Fruit fly (Drosophila melanogaster) whole organism, embryonic: ENCODE results near the gene holn1.

Experiments
- ATbp ChIP-seq: fragments of 200-800 bp; sonication (Bioruptor generic); optimal IDR thresholded peaks from 2 replicates; lab custom pipeline; 2017; ENCODE audit warnings: missing biosample characterization, mild to moderate bottlenecking, missing genetic modification characterization, missing genetic modification reagents
- Antp ChIP-seq: fragments of 200-800 bp; sonication (Bioruptor generic); optimal IDR thresholded peaks from 3 replicates; lab custom pipeline; 2016; ENCODE audit warnings: missing biosample characterization, missing genetic modification characterization
- CG10147 ChIP-seq: fragments of 200-800 bp; sonication (Bioruptor generic); optimal IDR thresholded peaks from 2 replicates; lab custom pipeline; 2019; ENCODE audit warnings: missing biosample characterization, mild to moderate bottlenecking, missing genetic modification characterization, moderate library complexity
- CG1024 ChIP-seq: fragments of 200-800 bp; sonication (Bioruptor generic); IDR thresholded peaks from 2 replicates; pipeline ENCODE4 v1.3.6; 2022; ENCODE audit warnings: missing biosample characterization, missing genetic modification characterization
- CG10366 ChIP-seq: fragments of 200-800 bp; sonication (Bioruptor generic); IDR thresholded peaks from 2 replicates; pipeline ENCODE4 v1.3.6; 2022; ENCODE audit warnings: missing biosample characterization, missing genetic modification characterization
- CG10462 ChIP-seq: fragments of 200-800 bp; sonication (Bioruptor generic); optimal IDR thresholded peaks from 2 replicates; lab custom pipeline; 2016; ENCODE audit warnings: missing biosample characterization, missing genetic modification characterization
- CG10979 ChIP-seq: fragments of 200-800 bp; sonication (Bioruptor generic); optimal IDR thresholded peaks from 2 replicates; lab custom pipeline; 2018; ENCODE audit warnings: missing biosample characterization, mild to moderate bottlenecking, missing genetic modification characterization, moderate library complexity
- CG11695 ChIP-seq: fragments of 200-800 bp; sonication (Bioruptor generic); IDR thresholded peaks from 3 replicates; pipeline ENCODE4 v1.3.6; 2022; ENCODE audit warnings: missing biosample characterization, missing genetic modification characterization
- CG12219 ChIP-seq: fragments of 200-800 bp; sonication (Bioruptor generic); optimal IDR thresholded peaks from 3 replicates; lab custom pipeline; 2018; ENCODE audit warnings: missing biosample characterization, mild to moderate bottlenecking, missing genetic modification characterization
- CG12391 ChIP-seq: fragments of 200-800 bp; sonication (Bioruptor generic); optimal IDR thresholded peaks from 3 replicates; lab custom pipeline; 2018; ENCODE audit warnings: missing biosample characterization, mild to moderate bottlenecking, missing genetic modification characterization, moderate library complexity
- CG13296 ChIP-seq: fragments of 200-800 bp; sonication (Bioruptor generic); optimal IDR thresholded peaks from 3 replicates; lab custom pipeline; 2018; ENCODE audit warnings: missing biosample characterization, mild to moderate bottlenecking, missing genetic modification characterization
- CG14050 ChIP-seq: fragments of 200-800 bp; sonication (Bioruptor generic); IDR thresholded peaks from 3 replicates; pipeline ENCODE4 v1.3.6; 2022; ENCODE audit warnings: missing biosample characterization, missing genetic modification characterization
- CG15011 ChIP-seq: fragments of 200-800 bp; sonication (Bioruptor generic); optimal IDR thresholded peaks from 3 replicates; lab custom pipeline; 2018; ENCODE audit warnings: missing biosample characterization, mild to moderate bottlenecking, missing genetic modification characterization
- CG15601 ChIP-seq: fragments of 200-800 bp; sonication (Bioruptor generic); optimal IDR thresholded peaks from 3 replicates; lab custom pipeline; 2019; ENCODE audit warnings: missing biosample characterization, mild to moderate bottlenecking, missing genetic modification characterization, moderate library complexity
- CG1603 ChIP-seq: fragments of 200-800 bp; sonication (Bioruptor generic); optimal IDR thresholded peaks from 2 replicates; lab custom pipeline; 2019; ENCODE audit warnings: missing biosample characterization, mild to moderate bottlenecking, missing genetic modification characterization, moderate library complexity
- CG3407 ChIP-seq: fragments of 200-800 bp; sonication (Bioruptor generic); optimal IDR thresholded peaks from 2 replicates; lab custom pipeline; 2018; ENCODE audit warnings: missing biosample characterization, mild to moderate bottlenecking, missing genetic modification characterization
- CG42726 ChIP-seq: fragments of 200-800 bp; sonication (Bioruptor generic); IDR thresholded peaks from 2 replicates; pipeline ENCODE4 v1.3.6; 2022; ENCODE audit warnings: missing biosample characterization, missing genetic modification characterization; ENCODE audit not compliant: partially characterized antibody
- CG7987 ChIP-seq: fragments of 200-800 bp; sonication (Bioruptor generic); optimal IDR thresholded peaks from 2 replicates; lab custom pipeline; 2018; ENCODE audit warnings: missing biosample characterization, mild to moderate bottlenecking, missing genetic modification characterization, moderate library complexity
- CG8359 ChIP-seq: fragments of 200-800 bp; sonication (Bioruptor generic); optimal IDR thresholded peaks from 2 replicates; lab custom pipeline; 2017; ENCODE audit warnings: missing biosample characterization, mild to moderate bottlenecking, missing genetic modification characterization, borderline replicate concordance
- CoRest ChIP-seq: fragments of 200-800 bp; sonication (Bioruptor generic); optimal IDR thresholded peaks from 3 replicates; lab custom pipeline; 2018; ENCODE audit warnings: missing biosample characterization, mild to moderate bottlenecking, missing genetic modification characterization, moderate library complexity
- D19A ChIP-seq: fragments of 200-800 bp; optimal IDR thresholded peaks from 3 replicates; lab custom pipeline; 2019; ENCODE audit warnings: missing biosample characterization, mild to moderate bottlenecking, missing genetic modification characterization, moderate library complexity
- Ets65A ChIP-seq: fragments of 200-800 bp; sonication (Bioruptor generic); peaks from one replicate; lab custom pipeline; 2016; ENCODE audit warnings: missing biosample characterization, missing genetic modification characterization
- Fer3 ChIP-seq: fragments of 200-800 bp; sonication (Bioruptor generic); optimal IDR thresholded peaks from 2 replicates; lab custom pipeline; 2018; ENCODE audit warnings: missing biosample characterization, mild to moderate bottlenecking, missing genetic modification characterization, moderate library complexity
- Hr3 ChIP-seq: fragments of 200-800 bp; sonication (Bioruptor generic); optimal IDR thresholded peaks from 3 replicates; lab custom pipeline; 2016; ENCODE audit warnings: missing biosample characterization, missing genetic modification characterization
- Hsf ChIP-seq: fragments of 200-800 bp; sonication (Bioruptor generic); optimal IDR thresholded peaks from 3 replicates; lab custom pipeline; 2016; ENCODE audit warnings: missing biosample characterization, missing genetic modification characterization
- Med ChIP-seq: fragments of 200-800 bp; sonication (Bioruptor generic); peaks from one replicate; lab custom pipeline; 2016; ENCODE audit warnings: missing biosample characterization, missing genetic modification characterization, mild to moderate bottlenecking, inconsistent platforms, moderate library complexity
- Nf-YC ChIP-seq: fragments of 200-800 bp; optimal IDR thresholded peaks from 3 replicates; lab custom pipeline; 2019; ENCODE audit warnings: missing biosample characterization, mild to moderate bottlenecking, missing genetic modification characterization, moderate library complexity
- Optix ChIP-seq: fragments of 200-800 bp; sonication (Bioruptor generic); IDR thresholded peaks from 3 replicates; pipeline ENCODE4 v1.3.6; 2022; ENCODE audit warnings: missing biosample characterization, missing genetic modification characterization
- PHDP ChIP-seq: fragments of 200-800 bp; sonication (Bioruptor generic); optimal IDR thresholded peaks from 3 replicates; lab custom pipeline; 2018; ENCODE audit warnings: missing biosample characterization, mild to moderate bottlenecking, missing genetic modification characterization, moderate library complexity
- Sox100B ChIP-seq: fragments of 200-800 bp; sonication (Bioruptor generic); optimal IDR thresholded peaks from 3 replicates; lab custom pipeline; 2018; ENCODE audit warnings: missing biosample characterization, mild to moderate bottlenecking, missing genetic modification characterization
- Taf1 ChIP-seq: fragments of 200-800 bp; sonication (Bioruptor generic); IDR thresholded peaks from 2 replicates; pipeline ENCODE4 v1.3.6; 2022; ENCODE audit warnings: missing biosample characterization, missing genetic modification characterization
- Xbp1 ChIP-seq: fragments of 200-800 bp; sonication (Bioruptor generic); optimal IDR thresholded peaks from 3 replicates; lab custom pipeline; 2016; ENCODE audit warnings: missing biosample characterization, mild to moderate bottlenecking, missing genetic modification characterization
- bcd ChIP-seq: fragments of 200-800 bp; sonication (Bioruptor generic); optimal IDR thresholded peaks from 2 replicates; lab custom pipeline; 2017; ENCODE audit warnings: missing biosample characterization, mild to moderate bottlenecking, missing genetic modification characterization
- cg ChIP-seq: fragments of 200-800 bp; sonication (Bioruptor generic); optimal IDR thresholded peaks from 3 replicates; lab custom pipeline; 2019; ENCODE audit warnings: missing biosample characterization, mild to moderate bottlenecking, missing genetic modification characterization, moderate library complexity
- dysf ChIP-seq: fragments of 200-800 bp; sonication (Bioruptor generic); IDR thresholded peaks from 3 replicates; pipeline ENCODE4 v1.3.6; 2022; ENCODE audit warnings: missing biosample characterization, missing genetic modification characterization
- ewg ChIP-seq: fragments of 200-800 bp; sonication (Bioruptor generic); optimal IDR thresholded peaks from 3 replicates; lab custom pipeline; 2017; ENCODE audit warnings: mild to moderate bottlenecking, missing biosample characterization, missing genetic modification reagents, missing genetic modification characterization
- gcm2 ChIP-seq: fragments of 200-800 bp; sonication (Bioruptor generic); optimal IDR thresholded peaks from 2 replicates; lab custom pipeline; 2016; ENCODE audit warnings: missing biosample characterization, missing genetic modification characterization
- jumu ChIP-seq: fragments of 200-800 bp; sonication (Bioruptor generic); optimal IDR thresholded peaks from 3 replicates; lab custom pipeline; 2016; ENCODE audit warnings: missing biosample characterization, missing genetic modification characterization
- kay ChIP-seq: fragments of 200-800 bp; sonication (Bioruptor generic); optimal IDR thresholded peaks from 2 replicates; lab custom pipeline; 2016; ENCODE audit warnings: missing biosample characterization, missing genetic modification characterization
- onecut ChIP-seq: fragments of 200-800 bp; sonication (Bioruptor generic); IDR thresholded peaks from 2 replicates; pipeline ENCODE4 v1.3.6; 2022; ENCODE audit warnings: missing biosample characterization, missing genetic modification characterization
- phol ChIP-seq: fragments of 200-800 bp; sonication (Bioruptor generic); optimal IDR thresholded peaks from 3 replicates; lab custom pipeline; 2018; ENCODE audit warnings: missing biosample characterization, mild to moderate bottlenecking, missing genetic modification characterization, moderate library complexity
- repo ChIP-seq: fragments of 200-800 bp; sonication (Bioruptor generic); optimal IDR thresholded peaks from 2 replicates; lab custom pipeline; 2016; ENCODE audit warnings: missing biosample characterization, missing genetic modification characterization
- sc ChIP-seq, 3 experiments: fragments of >200 bp in 2 of 3; fragments of 200-800 bp in 1 of 3; sonication (Bioruptor generic) in 1 of 3; optimal IDR thresholded peaks; 2 replicates in 2 of 3; 3 replicates in 1 of 3; lab custom pipeline; 2017; ENCODE audit warnings: mild to moderate bottlenecking in 1 of 3, missing biosample characterization in 1 of 3, missing genetic modification characterization in 1 of 3, missing genetic modification reagents in 1 of 3
- stc ChIP-seq: fragments of 200-800 bp; sonication (Bioruptor generic); IDR thresholded peaks from 2 replicates; pipeline ENCODE4 v1.3.6; 2022; ENCODE audit warnings: missing biosample characterization, missing genetic modification characterization
- tio ChIP-seq: fragments of 200-800 bp; sonication (Bioruptor generic); optimal IDR thresholded peaks from 2 replicates; lab custom pipeline; 2017; ENCODE audit warnings: missing biosample characterization, missing genetic modification characterization, inconsistent platforms
- twi ChIP-seq: fragments of 200-800 bp; optimal IDR thresholded peaks from 2 replicates; lab custom pipeline; 2019; ENCODE audit warnings: missing biosample characterization, mild to moderate bottlenecking, missing genetic modification characterization, moderate library complexity
- usp ChIP-seq: fragments of >200 bp; optimal IDR thresholded peaks from 2 replicates; lab custom pipeline; 2017; ENCODE audit warnings: missing biosample characterization, missing genetic modification characterization
- zen ChIP-seq: fragments of 200-800 bp; sonication (Bioruptor generic); optimal IDR thresholded peaks from 3 replicates; lab custom pipeline; 2018; ENCODE audit warnings: missing biosample characterization, mild to moderate bottlenecking, missing genetic modification characterization, moderate library complexity

The holn1 gene

DNA sequence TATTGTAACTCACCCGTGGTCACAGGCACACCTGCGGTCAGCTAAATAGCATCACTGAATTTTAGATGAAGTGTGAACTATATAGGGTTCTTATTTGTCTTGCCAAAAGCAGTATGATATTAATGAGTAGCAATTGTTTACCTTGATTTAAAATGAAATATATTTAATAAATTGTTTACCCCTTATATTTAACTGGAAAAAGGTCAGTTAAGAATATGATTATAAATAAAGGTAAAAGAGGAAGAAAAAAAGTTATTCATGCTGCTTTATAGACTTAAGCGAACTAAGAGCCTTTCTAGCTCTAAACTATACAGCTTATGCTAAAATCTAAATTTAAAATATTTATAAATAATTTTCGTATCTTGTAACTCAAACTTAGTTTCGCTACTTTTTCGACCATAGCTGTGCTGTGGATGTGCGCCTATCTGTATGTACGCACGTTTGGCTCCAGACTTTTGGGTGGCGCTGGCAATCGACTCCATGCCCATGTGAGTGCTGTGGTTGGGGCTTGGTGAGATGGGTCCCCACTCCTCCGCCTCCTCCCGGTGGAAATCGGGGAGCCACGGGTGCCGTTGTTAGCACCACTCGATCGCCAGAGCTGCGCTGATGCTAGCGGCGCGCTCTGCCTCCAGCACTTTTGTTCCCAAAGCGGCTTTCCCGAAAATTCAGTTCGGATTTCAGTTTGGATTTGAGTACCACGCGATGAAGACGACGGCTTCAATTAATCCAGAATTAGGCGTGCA is 6.4 kb downstream of the holn1 start, which contains the start of gene loh (continued):
- peak; percentile 27 for TF ChIP-seq Hsf
- TF ChIP-seq CG13296 (GFP tag; lab: Kevin White, UChicago) = peak; percentile 9
- TF ChIP-seq PHDP (tag; lab: Kevin White, UChicago) = peak; percentile 51
- peak; percentile 73 for TF ChIP-seq CoRest (tag; lab: Kevin White, UChicago)
- peak; percentile 42 for TF ChIP-seq twi (tag; lab: Kevin White, UChicago)
- peak; percentile 47 for TF ChIP-seq CG10147
- no peak for TF ChIP-seq CG7987 (GFP tag; lab: Kevin White, UChicago)
- TF ChIP-seq jumu (GFP tag; lab: Kevin White, UChicago) = no peak
- TF ChIP-seq CG1024 = 0 out of 2 replicates have a peak, but pooled peaks have one; percentile 24
- peak; percentile 18 for TF ChIP-seq CG1603 (tag; lab: Kevin White, UChicago)
- 0 out of 2 replicates have a peak, but pooled peaks have one; percentile 8 for TF ChIP-seq CG10366 (GFP tag; lab: Robert Waterston, UW)
- TF ChIP-seq CG14050 (GFP tag; lab: Robert Waterston, UW) = no peak
- TF ChIP-seq bcd (GFP tag; lab: Kevin White, UChicago) = peak; percentile 55
- no peak for TF ChIP-seq gcm2 (GFP tag; lab: Kevin White, UChicago)
- peak; percentile 46 for TF ChIP-seq Xbp1 (GFP tag; lab: Kevin White, UChicago)
- peak; percentile 6 for TF ChIP-seq CG12219 (GFP tag; lab: Kevin White, UChicago)
- no peak for TF ChIP-seq kay (GFP tag; lab: Kevin White, UChicago)
- peak; percentile 53 for TF ChIP-seq Hr3 (GFP tag; lab: Kevin White, UChicago)
- TF ChIP-seq zen = peak; percentile 21
- peak; percentile 42 for TF ChIP-seq ATbp (GFP tag; lab: Kevin White, UChicago)
- TF ChIP-seq Sox100B = peak; percentile 85
- TF ChIP-seq Taf1 = 0 out of 2 replicates have a peak, but pooled peaks have one; percentile 26
- peak; percentile 66 for TF ChIP-seq Med (GFP tag; lab: Kevin White, UChicago)
- peak; percentile 56 for TF ChIP-seq CG15601 (tag; lab: Kevin White, UChicago)
- TF ChIP-seq repo (GFP tag; lab: Kevin White, UChicago) = no peak
- TF ChIP-seq sc (optimal IDR thresholded peaks at IDR 0.05; lab: Kevin White, UChicago) = no peak
- peak; percentile 44 for TF ChIP-seq sc (GFP tag; optimal IDR thresholded peaks at IDR 0.05; lab: Kevin White, UChicago)
- TF ChIP-seq CG8359 (GFP tag; lab: Kevin White, UChicago) = peak; percentile 49
- TF ChIP-seq Optix (GFP tag; lab: Robert Waterston, UW) = no peak
- peak; percentile 73 for TF ChIP-seq phol (tag; lab: Kevin White, UChicago)
- TF ChIP-seq CG11695 (GFP tag; lab: Robert Waterston, UW) = peak; percentile 49; the same call in 1 of the 3 replicates
- peak; percentile 76 for TF ChIP-seq CG10979 (tag; lab: Kevin White, UChicago)
- TF ChIP-seq D19A (tag; lab: Kevin White, UChicago) = peak; percentile 74
- TF ChIP-seq Ets65A (GFP tag; lab: Kevin White, UChicago) = peak; percentile 0
- TF ChIP-seq Antp = no peak
- no peak; the same call in 1 of the 3 replicates for TF ChIP-seq dysf (GFP tag; lab: Robert Waterston, UW)
- TF ChIP-seq CG12391 = peak; percentile 64
- TF ChIP-seq CG42726 (GFP tag; lab: Robert Waterston, UW) = no peak
- TF ChIP-seq onecut (GFP tag; lab: Robert Waterston, UW) = 0 out of 2 replicates have a peak, but pooled peaks have one; percentile 28
- TF ChIP-seq usp (GFP tag; lab: Kevin White, UChicago) = no peak
- peak; percentile 55 for TF ChIP-seq tio (GFP tag; lab: Kevin White, UChicago)
- peak; percentile 50 for TF ChIP-seq ewg (GFP tag; lab: Kevin White, UChicago)
- 0 out of 2 replicates have a peak, but pooled peaks have one; percentile 39 for TF ChIP-seq stc (GFP tag; lab: Robert Waterston, UW)
- no peak for TF ChIP-seq CG10462
- peak; percentile 52 for TF ChIP-seq Nf-YC
- peak; percentile 40 for TF ChIP-seq CG3407 (GFP tag; lab: Kevin White, UChicago)
- TF ChIP-seq Fer3 = no peak
- TF ChIP-seq cg (GFP tag; lab: Kevin White, UChicago) = peak; percentile 3
- no peak for TF ChIP-seq CG15011 (GFP tag; lab: Kevin White, UChicago)
